Fruit fly (Drosophila melanogaster) whole organism, embryonic: ENCODE data around the gene Syt1.
A peak's percentile ranks its signal among the peaks of the same experiment; 100 is the strongest.

ENCODE experiments used
- ATbp ChIP-seq: fragments of 200-800 bp; sonication (Bioruptor generic); optimal IDR thresholded peaks from 2 replicates; lab custom pipeline; 2017; ENCODE audit warnings: missing biosample characterization, mild to moderate bottlenecking, missing genetic modification characterization, missing genetic modification reagents
- Blimp-1 ChIP-seq: fragments of 200-800 bp; sonication (Bioruptor generic); optimal IDR thresholded peaks from 3 replicates; lab custom pipeline; 2018; ENCODE audit warnings: missing biosample characterization, missing genetic modification characterization, mild to moderate bottlenecking, moderate library complexity, missing genetic modification reagents
- CG12299 ChIP-seq: fragments of 200-800 bp; sonication (Bioruptor generic); optimal IDR thresholded peaks from 2 replicates; lab custom pipeline; 2018; ENCODE audit warnings: missing biosample characterization, mild to moderate bottlenecking, missing genetic modification characterization
- CG15514 ChIP-seq: fragments of 200-800 bp; sonication (Bioruptor generic); optimal IDR thresholded peaks from 3 replicates; lab custom pipeline; 2017; ENCODE audit warnings: missing biosample characterization, missing genetic modification characterization, mild to moderate bottlenecking, moderate library complexity, missing genetic modification reagents
- CG1603 ChIP-seq: fragments of 200-800 bp; sonication (Bioruptor generic); optimal IDR thresholded peaks from 2 replicates; lab custom pipeline; 2019; ENCODE audit warnings: missing biosample characterization, mild to moderate bottlenecking, missing genetic modification characterization, moderate library complexity
- CG1792 ChIP-seq: fragments of 200-800 bp; sonication (Bioruptor generic); optimal IDR thresholded peaks from 2 replicates; lab custom pipeline; 2016; ENCODE audit warnings: missing biosample characterization, missing genetic modification characterization
- CG18599 ChIP-seq: fragments of 200-800 bp; sonication (Bioruptor generic); optimal IDR thresholded peaks from 3 replicates; lab custom pipeline; 2017; ENCODE audit warnings: missing biosample characterization, missing genetic modification characterization, mild to moderate bottlenecking, moderate library complexity, missing genetic modification reagents
- CG2199 ChIP-seq: fragments of 200-800 bp; sonication (Bioruptor generic); IDR thresholded peaks from 3 replicates; pipeline ENCODE4 v1.3.6; 2022; ENCODE audit warnings: missing biosample characterization, missing genetic modification characterization
- CG31388 ChIP-seq: fragments of 200-800 bp; sonication (Bioruptor generic); optimal IDR thresholded peaks from 2 replicates; lab custom pipeline; 2016; ENCODE audit warnings: missing biosample characterization, missing genetic modification characterization
- CG34376 ChIP-seq: fragments of 200-800 bp; sonication (Bioruptor generic); optimal IDR thresholded peaks from 2 replicates; lab custom pipeline; 2018; ENCODE audit warnings: missing biosample characterization, mild to moderate bottlenecking, missing genetic modification characterization
- CG43689 ChIP-seq: fragments of 200-800 bp; sonication (Bioruptor generic); IDR thresholded peaks from 2 replicates; pipeline ENCODE4 v1.3.6; 2022; ENCODE audit warnings: missing biosample characterization, missing genetic modification characterization
- CG4424 ChIP-seq: fragments of 200-800 bp; sonication (Bioruptor generic); optimal IDR thresholded peaks from 3 replicates; lab custom pipeline; 2016; ENCODE audit warnings: missing biosample characterization, missing genetic modification characterization
- CG5245 ChIP-seq: fragments of 200-800 bp; sonication (Bioruptor generic); optimal IDR thresholded peaks from 3 replicates; lab custom pipeline; 2016; ENCODE audit warnings: missing biosample characterization, missing genetic modification characterization
- CG7987 ChIP-seq: fragments of 200-800 bp; sonication (Bioruptor generic); optimal IDR thresholded peaks from 2 replicates; lab custom pipeline; 2018; ENCODE audit warnings: missing biosample characterization, mild to moderate bottlenecking, missing genetic modification characterization, moderate library complexity
- CG8290 ChIP-seq, 3 experiments: fragments of 200-800 bp; sonication (Bioruptor generic); optimal IDR thresholded peaks; 2 replicates each; lab custom pipeline; 2016 to 2019; ENCODE audit warnings: missing biosample characterization in 3 of 3, missing genetic modification characterization in 3 of 3, mild to moderate bottlenecking in 2 of 3, moderate library complexity in 1 of 3
- HHEX ChIP-seq: fragments of 200-800 bp; sonication (Bioruptor generic); optimal IDR thresholded peaks from 3 replicates; lab custom pipeline; 2017; ENCODE audit warnings: missing biosample characterization, mild to moderate bottlenecking, missing genetic modification characterization, missing genetic modification reagents
- HLH54F ChIP-seq: fragments of 200-800 bp; sonication (Bioruptor generic); optimal IDR thresholded peaks from 3 replicates; lab custom pipeline; 2016; ENCODE audit warnings: missing biosample characterization, missing genetic modification characterization
- Hey ChIP-seq: fragments of 200-800 bp; sonication (Bioruptor generic); optimal IDR thresholded peaks from 3 replicates; lab custom pipeline; 2018; ENCODE audit warnings: missing biosample characterization, mild to moderate bottlenecking, missing genetic modification characterization
- MTF-1 ChIP-seq: fragments of 200-800 bp; sonication (Bioruptor generic); optimal IDR thresholded peaks from 2 replicates; lab custom pipeline; 2018; ENCODE audit warnings: missing biosample characterization, mild to moderate bottlenecking, missing genetic modification characterization, borderline replicate concordance
- NFAT ChIP-seq: fragments of 200-800 bp; sonication (Bioruptor generic); IDR thresholded peaks from 2 replicates; pipeline ENCODE4 v1.3.6; 2022; ENCODE audit warnings: missing biosample characterization, missing genetic modification characterization
- Ptx1 ChIP-seq: fragments of 200-800 bp; sonication (Bioruptor generic); IDR thresholded peaks from 2 replicates; pipeline ENCODE4 v1.3.6; 2022; ENCODE audit warnings: missing biosample characterization, missing genetic modification characterization
- Sry-β ChIP-seq: fragments of 200-800 bp; sonication (Bioruptor generic); optimal IDR thresholded peaks from 2 replicates; lab custom pipeline; 2018; ENCODE audit warnings: missing biosample characterization, mild to moderate bottlenecking, missing genetic modification characterization, moderate library complexity
- Ssrp ChIP-seq: fragments of 200-800 bp; sonication (Bioruptor generic); optimal IDR thresholded peaks from 2 replicates; lab custom pipeline; 2018; ENCODE audit warnings: missing biosample characterization, mild to moderate bottlenecking, missing genetic modification characterization, moderate library complexity
- Vsx1 ChIP-seq: fragments of 200-800 bp; sonication (Bioruptor generic); optimal IDR thresholded peaks from 2 replicates; lab custom pipeline; 2017; ENCODE audit warnings: missing biosample characterization, mild to moderate bottlenecking, missing genetic modification characterization, missing genetic modification reagents
- Xbp1 ChIP-seq: fragments of 200-800 bp; sonication (Bioruptor generic); optimal IDR thresholded peaks from 3 replicates; lab custom pipeline; 2016; ENCODE audit warnings: missing biosample characterization, mild to moderate bottlenecking, missing genetic modification characterization
- al ChIP-seq: fragments of 200-800 bp; sonication (Bioruptor generic); IDR thresholded peaks from 2 replicates; pipeline ENCODE4 v1.3.6; 2022; ENCODE audit warnings: missing biosample characterization, missing genetic modification characterization
- az2 ChIP-seq: fragments of 200-800 bp; sonication (Bioruptor generic); optimal IDR thresholded peaks from 3 replicates; lab custom pipeline; 2016; ENCODE audit warnings: missing biosample characterization, missing genetic modification characterization
- br ChIP-seq: fragments of >200 bp; optimal IDR thresholded peaks from 2 replicates; lab custom pipeline; 2017
- ci ChIP-seq: fragments of 200-800 bp; sonication (Bioruptor generic); IDR thresholded peaks from 3 replicates; pipeline ENCODE4 v1.3.6; 2022; ENCODE audit warnings: missing biosample characterization, missing genetic modification characterization
- dmrt11E ChIP-seq: fragments of 200-800 bp; sonication (Bioruptor generic); optimal IDR thresholded peaks from 3 replicates; lab custom pipeline; 2018; ENCODE audit warnings: missing biosample characterization, mild to moderate bottlenecking, missing genetic modification characterization, moderate library complexity
- emc ChIP-seq: fragments of 200-800 bp; sonication (Bioruptor generic); optimal IDR thresholded peaks from 2 replicates; lab custom pipeline; 2016; ENCODE audit warnings: missing biosample characterization, missing genetic modification characterization
- eyg ChIP-seq: fragments of 200-800 bp; sonication (Bioruptor generic); optimal IDR thresholded peaks from 3 replicates; lab custom pipeline; 2016; ENCODE audit warnings: missing biosample characterization, missing genetic modification characterization
- fd3F ChIP-seq: fragments of 200-800 bp; sonication (Bioruptor generic); optimal IDR thresholded peaks from 2 replicates; lab custom pipeline; 2018; ENCODE audit warnings: missing biosample characterization, mild to moderate bottlenecking, missing genetic modification characterization, moderate library complexity
- fd96Cb ChIP-seq: fragments of 200-800 bp; sonication (Bioruptor generic); optimal IDR thresholded peaks from 2 replicates; lab custom pipeline; 2018; ENCODE audit warnings: missing biosample characterization, mild to moderate bottlenecking, missing genetic modification characterization, moderate library complexity
- gcm ChIP-seq: fragments of 200-800 bp; sonication (Bioruptor generic); optimal IDR thresholded peaks from 2 replicates; lab custom pipeline; 2019; ENCODE audit warnings: missing biosample characterization, mild to moderate bottlenecking, missing genetic modification characterization, moderate library complexity
- hth ChIP-seq: fragments of >200 bp; optimal IDR thresholded peaks from 2 replicates; lab custom pipeline; 2017; ENCODE audit warnings: inconsistent platforms
- inv ChIP-seq: fragments of 200-800 bp; sonication (Bioruptor generic); IDR thresholded peaks from 2 replicates; pipeline ENCODE4 v1.3.6; 2022; ENCODE audit warnings: missing biosample characterization, missing genetic modification characterization; ENCODE audit not compliant: partially characterized antibody
- knrl ChIP-seq: fragments of 200-800 bp; sonication (Bioruptor generic); IDR thresholded peaks from 3 replicates; pipeline ENCODE4 v1.3.6; 2022; ENCODE audit warnings: missing biosample characterization, missing genetic modification characterization; ENCODE audit not compliant: partially characterized antibody
- lilli ChIP-seq: fragments of 200-800 bp; sonication (Bioruptor generic); optimal IDR thresholded peaks from 3 replicates; lab custom pipeline; 2016; ENCODE audit warnings: missing biosample characterization, missing genetic modification characterization
- lola ChIP-seq, 3 experiments: fragments of >200 bp in 2 of 3; fragments of 200-800 bp in 1 of 3; sonication (Bioruptor generic) in 1 of 3; optimal IDR thresholded peaks; 2 replicates each; lab custom pipeline; 2017 to 2019; ENCODE audit warnings: missing biosample characterization in 3 of 3, missing genetic modification characterization in 3 of 3, mild to moderate bottlenecking in 1 of 3, moderate library complexity in 1 of 3
- nau ChIP-seq: fragments of 200-800 bp; sonication (Bioruptor generic); optimal IDR thresholded peaks from 3 replicates; lab custom pipeline; 2017; ENCODE audit warnings: missing biosample characterization, mild to moderate bottlenecking, missing genetic modification characterization, missing genetic modification reagents
- nom ChIP-seq: fragments of 200-800 bp; sonication (Bioruptor generic); optimal IDR thresholded peaks from 2 replicates; lab custom pipeline; 2017; ENCODE audit warnings: missing biosample characterization, missing genetic modification characterization, mild to moderate bottlenecking, moderate library complexity, missing genetic modification reagents
- pan ChIP-seq, 4 experiments: fragments of >200 bp in 3 of 4; fragments of 200-800 bp in 1 of 4; sonication (Bioruptor generic) in 1 of 4; optimal IDR thresholded peaks in 3 of 4; IDR thresholded peaks in 1 of 4; 2 replicates each; pipeline versions ENCODE4 v1.3.6 to Lab custom; 2017 to 2022; ENCODE audit warnings: missing biosample characterization in 2 of 4, missing genetic modification characterization in 2 of 4, mixed read lengths in 1 of 4
- pho ChIP-seq: fragments of 200-800 bp; sonication (Bioruptor generic); optimal IDR thresholded peaks from 2 replicates; lab custom pipeline; 2016; ENCODE audit warnings: missing biosample characterization, missing genetic modification characterization
- sens ChIP-seq: fragments of 200-800 bp; sonication (Bioruptor generic); peaks from one replicate; lab custom pipeline; 2016; ENCODE audit warnings: missing biosample characterization, missing genetic modification characterization
- shn ChIP-seq: fragments of 200-800 bp; sonication (Bioruptor generic); optimal IDR thresholded peaks from 3 replicates; lab custom pipeline; 2016; ENCODE audit warnings: missing biosample characterization, missing genetic modification characterization
- slp2 ChIP-seq: fragments of 200-800 bp; sonication (Bioruptor generic); optimal IDR thresholded peaks from 2 replicates; lab custom pipeline; 2016; ENCODE audit warnings: missing biosample characterization, missing genetic modification characterization
- tll ChIP-seq, 2 experiments: fragments of 200-800 bp in 1 of 2; fragments of >200 bp in 1 of 2; sonication (Bioruptor generic) in 1 of 2; optimal IDR thresholded peaks; 2 replicates each; lab custom pipeline; 2017 to 2019; ENCODE audit warnings: missing biosample characterization in 2 of 2, missing genetic modification characterization in 2 of 2, mild to moderate bottlenecking in 1 of 2, moderate library complexity in 1 of 2
- ttk ChIP-seq: fragments of 200-800 bp; sonication (Bioruptor generic); IDR thresholded peaks from 2 replicates; pipeline ENCODE4 v2.1.2; 2022; ENCODE audit warnings: missing biosample characterization, missing genetic modification characterization

Syt1 gene

dm6 chr2L:2749144-2749766 is 50.5 kb downstream of the Syt1 start (continued):
- no peak for TF ChIP-seq tll (GFP tag; optimal IDR thresholded peaks at IDR 0.05; lab: Kevin White, UChicago)
- no peak for TF ChIP-seq HLH54F
- no peak for TF ChIP-seq CG18599
- TF ChIP-seq fd96Cb (tag; lab: Kevin White, UChicago): no peak
- no peak for TF ChIP-seq CG2199 (GFP tag; lab: Robert Waterston, UW)
- TF ChIP-seq fd3F (GFP tag; lab: Kevin White, UChicago): no peak
- no peak for TF ChIP-seq az2 (GFP tag; lab: Kevin White, UChicago)
- TF ChIP-seq ci (GFP tag; lab: Robert Waterston, UW): no peak
- TF ChIP-seq Blimp-1 (GFP tag; lab: Kevin White, UChicago): no peak
- no peak for TF ChIP-seq Ssrp
- peak; percentile 83 for TF ChIP-seq ATbp
- no peak for TF ChIP-seq CG5245 (GFP tag; lab: Kevin White, UChicago)
- TF ChIP-seq inv: no peak
- peak; percentile 7 for TF ChIP-seq CG34376
- TF ChIP-seq MTF-1 (GFP tag; lab: Kevin White, UChicago): peak; percentile 62
- no peak for TF ChIP-seq lola (GFP tag; optimal IDR thresholded peaks at IDR 0.05; lab: Kevin White, UChicago)
- no peak for TF ChIP-seq CG4424 (GFP tag; lab: Kevin White, UChicago)
- TF ChIP-seq pho: peak; percentile 10
- TF ChIP-seq lilli: peak; percentile 10
- TF ChIP-seq dmrt11E: no peak
- TF ChIP-seq shn (GFP tag; lab: Kevin White, UChicago): peak; percentile 23
- TF ChIP-seq CG12299: no peak
- no peak for TF ChIP-seq ttk (GFP tag; lab: Robert Waterston, UW)
- TF ChIP-seq pan (optimal IDR thresholded peaks at IDR 0.05; lab: Kevin White, UChicago): no peak
- TF ChIP-seq pan (GFP tag; optimal IDR thresholded peaks at IDR 0.05 in 1 of 2, IDR thresholded peaks at IDR 0.05 in 1 of 2): no peak
- no peak for TF ChIP-seq knrl (GFP tag; lab: Robert Waterston, UW)
- no peak for TF ChIP-seq br
- TF ChIP-seq HHEX (GFP tag; lab: Kevin White, UChicago): no peak
- TF ChIP-seq CG1603 (tag; lab: Kevin White, UChicago): peak; percentile 30
- TF ChIP-seq Ptx1 (GFP tag; lab: Robert Waterston, UW): no peak
- TF ChIP-seq Vsx1 (GFP tag; lab: Kevin White, UChicago): no peak
- no peak for TF ChIP-seq CG43689
- no peak for TF ChIP-seq Xbp1 (GFP tag; lab: Kevin White, UChicago)
- TF ChIP-seq slp2: no peak
- peak; percentile 25 for TF ChIP-seq CG15514 (GFP tag; lab: Kevin White, UChicago)
- no peak for TF ChIP-seq CG31388 (GFP tag; lab: Kevin White, UChicago)
- TF ChIP-seq emc: no peak
- peak; percentile 97 for TF ChIP-seq Sry-β (GFP tag; lab: Kevin White, UChicago)
- TF ChIP-seq nom (GFP tag; lab: Kevin White, UChicago): no peak
- TF ChIP-seq NFAT (GFP tag; lab: Robert Waterston, UW): no peak
- TF ChIP-seq CG1792 (GFP tag; lab: Kevin White, UChicago): no peak
- peak; percentile 27 for TF ChIP-seq nau (GFP tag; lab: Kevin White, UChicago)
- TF ChIP-seq CG8290 (GFP tag; optimal IDR thresholded peaks at IDR 0.05; lab: Kevin White, UChicago): no peak
- TF ChIP-seq CG8290 (tag; optimal IDR thresholded peaks at IDR 0.05; lab: Kevin White, UChicago): peak in 1 of 2 experiments; percentile 68
- TF ChIP-seq gcm (GFP tag; lab: Kevin White, UChicago): no peak
- no peak for TF ChIP-seq Hey
- TF ChIP-seq al (GFP tag; lab: Robert Waterston, UW): no peak
- peak; percentile 5 for TF ChIP-seq CG7987 (GFP tag; lab: Kevin White, UChicago)
- TF ChIP-seq sens: peak; percentile 66
- no peak for TF ChIP-seq eyg (GFP tag; lab: Kevin White, UChicago)
- TF ChIP-seq hth: no peak
